Worm (Caenorhabditis elegans): ENCODE measurements around the gene T23G4.2.
"Not testable (repeated sequence)": the region's sequence is repeated elsewhere in the genome, so short reads cannot be mapped to it uniquely, and the experiment has no call there.

- not testable (repeated sequence) for TF ChIP-seq aly-2, nhr-11 (tag; optimal IDR thresholded peaks at IDR 0.05)
These were observed 37.3 kb downstream of the T23G4.2 start, which contains the start of gene Y45F10C.6 for ce11 chrIV:13652023-13652422.

All from whole organism, L1 larva.